Worm (Caenorhabditis elegans): ENCODE results near the gene rabn-5.

ce11 chrIII:5882284-5882683, 17.9 kb downstream of the rabn-5 start:
- TF ChIP-seq tbx-11 (GFP tag; IDR thresholded peaks at IDR 0.05) (no peak), flt-1 (GFP tag; IDR thresholded peaks at IDR 0.05) (no peak), scrt-1 (GFP tag; IDR thresholded peaks at IDR 0.05) (no peak), ama-1 (optimal IDR thresholded peaks at IDR 0.05) (peak; percentile 14), sea-1 (GFP tag; conservative IDR thresholded peaks at IDR 0.05) (no peak), pes-1 (GFP tag; IDR thresholded peaks at IDR 0.05) (no peak), B0310.2 (tag; optimal IDR thresholded peaks at IDR 0.05) (no peak), ceh-13 (GFP tag; optimal IDR thresholded peaks at IDR 0.05) (no peak), tra-4 (tag; optimal IDR thresholded peaks at IDR 0.05) (no peak)

All from whole organism, early embryonic.